Fruit fly (Drosophila melanogaster) whole organism, pupa: Measurements from ENCODE around the gene Nse1.

Experiments used
- CG12605 ChIP-seq: fragments of 200-800 bp; sonication (Bioruptor generic); IDR thresholded peaks from 2 replicates; pipeline ENCODE4 v1.3.6; 2022; ENCODE audit warnings: missing biosample characterization, missing genetic modification characterization
- CG17806 ChIP-seq: fragments of 200-800 bp; sonication (Bioruptor generic); optimal IDR thresholded peaks from 2 replicates; lab custom pipeline; 2018; ENCODE audit warnings: missing biosample characterization, mild to moderate bottlenecking, missing genetic modification characterization, moderate library complexity
- D1 ChIP-seq: fragments of 200-800 bp; sonication (Bioruptor generic); optimal IDR thresholded peaks from 2 replicates; lab custom pipeline; 2018; ENCODE audit warnings: missing biosample characterization, mild to moderate bottlenecking, missing genetic modification characterization, moderate library complexity
- Pif1A ChIP-seq: fragments of 200-800 bp; sonication (Bioruptor generic); optimal IDR thresholded peaks from 3 replicates; lab custom pipeline; 2016; ENCODE audit warnings: missing biosample characterization, missing genetic modification characterization
- Pif1B ChIP-seq: fragments of 200-800 bp; sonication (Bioruptor generic); optimal IDR thresholded peaks from 3 replicates; lab custom pipeline; 2016; ENCODE audit warnings: missing biosample characterization, missing genetic modification characterization
- rn ChIP-seq: fragments of 200-800 bp; sonication (Bioruptor generic); IDR thresholded peaks from 2 replicates; pipeline ENCODE4 v1.3.6; 2022; ENCODE audit warnings: missing biosample characterization, missing genetic modification characterization

dm6 chr2L:6723750-6724503, 46.5 kb upstream of the Nse1 start, which contains the start of gene Liprin-alpha:
- TF ChIP-seq CG12605 (GFP tag; lab: Robert Waterston, UW) (no peak), Pif1A (no peak), CG17806 (tag; lab: Kevin White, UChicago) (no peak), Pif1B (GFP tag; lab: Kevin White, UChicago) (no peak), rn (GFP tag; lab: Robert Waterston, UW) (no peak), D1 (tag; lab: Kevin White, UChicago) (no peak)
